Fruit fly (Drosophila melanogaster): Measurements from ENCODE around the gene CG31862.

Gene CG31862

dm6 chr2L:12365964-12366482, 27.4 kb downstream of the CG31862 start:
- TF ChIP-seq CG17801 (GFP tag; optimal IDR thresholded peaks at IDR 0.05; ENCODE audit: partially characterized antibody): peak; percentile 48

- TF ChIP-seq CG17801 (GFP tag; optimal IDR thresholded peaks at IDR 0.05; ENCODE audit: partially characterized antibody): peak; percentile 13
Observed at dm6 chr2L:12369612-12370011, 31.0 kb downstream of the CG31862 start.

dm6 chr2L:12371740-12372139, 33.1 kb downstream of the CG31862 start:
- TF ChIP-seq CG17801 (GFP tag; optimal IDR thresholded peaks at IDR 0.05; ENCODE audit: partially characterized antibody): no peak

- TF ChIP-seq CG17801 (GFP tag; optimal IDR thresholded peaks at IDR 0.05; ENCODE audit: partially characterized antibody): no peak
Observed at dm6 chr2L:12372436-12372835, 33.8 kb downstream of the CG31862 start.

dm6 chr2L:12373559-12373958, 34.9 kb downstream of the CG31862 start:
- TF ChIP-seq CG17801 (GFP tag; optimal IDR thresholded peaks at IDR 0.05; ENCODE audit: partially characterized antibody): no peak

DNA sequence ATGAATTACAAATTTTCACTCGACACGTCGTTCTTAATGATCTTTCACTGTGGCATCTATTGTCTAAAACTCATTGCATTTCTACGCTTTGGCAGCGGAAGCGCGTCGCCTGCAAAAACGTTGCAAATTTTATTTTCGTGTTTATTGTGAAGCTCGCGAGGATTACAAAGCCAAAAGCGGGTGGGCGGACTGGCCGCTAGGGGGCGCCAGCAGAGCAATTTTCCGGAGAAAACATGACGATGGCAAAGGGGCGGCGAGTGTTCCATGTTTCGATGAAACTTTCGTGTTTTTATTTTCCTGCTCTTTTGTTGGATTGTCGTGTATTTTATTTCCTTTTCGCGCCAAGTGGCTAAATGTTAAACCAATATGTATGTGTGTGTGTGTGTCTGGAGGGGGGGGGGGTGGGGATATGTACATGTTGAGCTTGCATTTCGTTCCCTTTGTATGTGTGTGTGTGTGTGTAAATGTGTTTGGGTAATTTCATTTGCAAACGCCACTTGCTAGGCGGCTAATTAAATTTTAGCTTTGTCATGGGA, 36.0 kb downstream of the CG31862 start:
- no peak for TF ChIP-seq CG17801 (GFP tag; optimal IDR thresholded peaks at IDR 0.05; ENCODE audit: partially characterized antibody)
